Worm (Caenorhabditis elegans) whole organism, young adult: Measurements from ENCODE around the gene unc-103.

ENCODE experiments used
- B0019.2 ChIP-seq: fragments of 200-800 bp; sonication (Bioruptor generic); conservative IDR thresholded peaks from 2 replicates; pipeline ENCODE4 v1.3.6; 2022; ENCODE audit warnings: missing genetic modification reagents, missing genetic modification characterization, missing compliant biosample characterization
- B0261.1 ChIP-seq: sonication (generic microtip); optimal IDR thresholded peaks from 2 replicates; lab custom pipeline; 2016; ENCODE audit warnings: mild to moderate bottlenecking, missing genetic modification characterization, moderate library complexity, missing compliant biosample characterization
- C17E4.6 ChIP-seq: fragments of 200-800 bp; sonication (Bioruptor generic); IDR thresholded peaks from 2 replicates; pipeline ENCODE4 v1.3.6; 2022; ENCODE audit warnings: missing genetic modification reagents, missing genetic modification characterization, missing compliant biosample characterization
- F37B4.10 ChIP-seq: fragments of 200-800 bp; sonication (Bioruptor generic); IDR thresholded peaks from 2 replicates; pipeline ENCODE4 v1.3.6; 2022; ENCODE audit warnings: missing genetic modification characterization, missing compliant biosample characterization
- F52B5.7 ChIP-seq: sonication (generic microtip); optimal IDR thresholded peaks from 2 replicates; lab custom pipeline; 2016; ENCODE audit warnings: mild to moderate bottlenecking, missing genetic modification characterization, missing compliant biosample characterization
- F57C9.4 ChIP-seq: sonication (generic microtip); optimal IDR thresholded peaks from 2 replicates; lab custom pipeline; 2017; ENCODE audit warnings: mild to moderate bottlenecking, missing genetic modification characterization, missing compliant biosample characterization
- T07F8.4 ChIP-seq: sonication (generic microtip); optimal IDR thresholded peaks from 2 replicates; lab custom pipeline; 2016; ENCODE audit warnings: mild to moderate bottlenecking, missing genetic modification characterization, moderate library complexity, missing compliant biosample characterization
- Y53F4B.3 ChIP-seq: fragments of 200-800 bp; sonication (Bioruptor generic); IDR thresholded peaks from 2 replicates; pipeline ENCODE4 v1.3.6; 2022; ENCODE audit warnings: missing genetic modification reagents, missing genetic modification characterization, missing compliant biosample characterization
- Y53G8AR.9 ChIP-seq: fragments of 200-800 bp; sonication (Bioruptor generic); conservative IDR thresholded peaks from 2 replicates; pipeline ENCODE4 v1.3.6; 2022; ENCODE audit warnings: missing genetic modification reagents, missing genetic modification characterization, missing compliant biosample characterization
- Y56A3A.18 ChIP-seq: fragments of 200-800 bp; sonication (Bioruptor generic); IDR thresholded peaks from 2 replicates; pipeline ENCODE4 v1.3.6; 2022; ENCODE audit warnings: missing genetic modification reagents, missing genetic modification characterization, missing compliant biosample characterization
- Y79H2A.3 ChIP-seq: fragments of 200-800 bp; sonication (Bioruptor generic); conservative IDR thresholded peaks from 2 replicates; pipeline ENCODE4 v1.3.6; 2022; ENCODE audit warnings: missing genetic modification reagents, missing genetic modification characterization, missing compliant biosample characterization
- atf-7 ChIP-seq: sonication (generic microtip); optimal IDR thresholded peaks from 2 replicates; lab custom pipeline; 2017; ENCODE audit warnings: mild to moderate bottlenecking, missing genetic modification characterization, missing compliant biosample characterization
- athp-1 ChIP-seq: sonication (generic microtip); optimal IDR thresholded peaks from 2 replicates; lab custom pipeline; 2017; ENCODE audit warnings: mild to moderate bottlenecking, missing genetic modification characterization, missing compliant biosample characterization
- attf-3 ChIP-seq: fragments of 200-800 bp; sonication (Bioruptor generic); conservative IDR thresholded peaks from 2 replicates; pipeline ENCODE4 v1.3.6; 2022; ENCODE audit warnings: missing genetic modification reagents, missing genetic modification characterization, missing compliant biosample characterization
- attf-5 ChIP-seq: fragments of 200-800 bp; sonication (Bioruptor generic); optimal IDR thresholded peaks from 2 replicates; lab custom pipeline; 2018; ENCODE audit warnings: mild to moderate bottlenecking, missing genetic modification characterization, missing compliant biosample characterization
- bed-1 ChIP-seq: fragments of 200-800 bp; sonication (Bioruptor generic); IDR thresholded peaks from 2 replicates; pipeline ENCODE4 v1.3.6; 2022; ENCODE audit warnings: missing genetic modification reagents, missing genetic modification characterization, missing compliant biosample characterization
- bed-2 ChIP-seq: fragments of 200-800 bp; sonication (Bioruptor generic); IDR thresholded peaks from 2 replicates; pipeline ENCODE4 v1.3.6; 2022; ENCODE audit warnings: missing genetic modification reagents, missing genetic modification characterization, missing compliant biosample characterization
- cebp-2 ChIP-seq: fragments of 200-800 bp; sonication (Bioruptor generic); IDR thresholded peaks from 2 replicates; pipeline ENCODE4 v1.3.6; 2022; ENCODE audit warnings: missing genetic modification characterization, missing compliant biosample characterization
- ceh-40 ChIP-seq: fragments of 200-800 bp; sonication (Bioruptor generic); IDR thresholded peaks from 2 replicates; pipeline ENCODE4 v1.3.6; 2022; ENCODE audit warnings: missing genetic modification characterization, missing compliant biosample characterization
- die-1 ChIP-seq: sonication (generic microtip); optimal IDR thresholded peaks from 2 replicates; lab custom pipeline; 2016; ENCODE audit warnings: missing genotype, mild to moderate bottlenecking, missing genetic modification characterization, missing compliant biosample characterization
- dox-1 ChIP-seq: fragments of 200-800 bp; sonication (Bioruptor generic); IDR thresholded peaks from 2 replicates; pipeline ENCODE4 v1.3.6; 2022; ENCODE audit warnings: missing genetic modification reagents, missing genetic modification characterization, missing compliant biosample characterization
- efl-1 ChIP-seq: fragments of 150-350 bp; optimal IDR thresholded peaks from 2 replicates; lab custom pipeline; 2014; ENCODE audit warnings: missing biosample characterization, missing genetic modification reagents, missing genetic modification characterization
- egl-44 ChIP-seq: fragments of 200-800 bp; sonication (Bioruptor generic); IDR thresholded peaks from 2 replicates; pipeline ENCODE4 v1.3.6; 2022; ENCODE audit warnings: missing genetic modification reagents, missing genetic modification characterization, missing compliant biosample characterization
- egrh-3 ChIP-seq: fragments of 200-800 bp; sonication (Bioruptor generic); IDR thresholded peaks from 2 replicates; pipeline ENCODE4 v1.3.6; 2022; ENCODE audit warnings: missing genetic modification reagents, missing genetic modification characterization, missing compliant biosample characterization
- fkh-3 ChIP-seq: sonication (generic microtip); optimal IDR thresholded peaks from 2 replicates; lab custom pipeline; 2016; ENCODE audit warnings: mild to moderate bottlenecking, missing genetic modification characterization, missing compliant biosample characterization
- him-1 ChIP-seq: sonication (generic microtip); optimal IDR thresholded peaks from 2 replicates; lab custom pipeline; 2016; ENCODE audit warnings: missing genotype, missing genetic modification reagents, missing genetic modification characterization, missing compliant biosample characterization
- hmg-1.2 ChIP-seq: fragments of 200-800 bp; sonication (Bioruptor generic); IDR thresholded peaks from 2 replicates; pipeline ENCODE4 v1.3.6; 2022; ENCODE audit warnings: missing genetic modification reagents, missing genetic modification characterization, missing compliant biosample characterization
- hsf-1 ChIP-seq: fragments of 200-800 bp; sonication (Bioruptor generic); IDR thresholded peaks from 2 replicates; pipeline ENCODE4 v1.3.6; 2022; ENCODE audit warnings: missing genetic modification reagents, missing genetic modification characterization, missing compliant biosample characterization
- lag-1 ChIP-seq: fragments of 200-800 bp; sonication (Bioruptor generic); IDR thresholded peaks from 2 replicates; pipeline ENCODE4 v1.3.6; 2022; ENCODE audit warnings: missing genetic modification reagents, missing genetic modification characterization, missing compliant biosample characterization
- lin-26 ChIP-seq: fragments of 200-800 bp; sonication (Bioruptor generic); IDR thresholded peaks from 2 replicates; pipeline ENCODE4 v1.3.6; 2022; ENCODE audit warnings: missing genetic modification reagents, missing genetic modification characterization, missing compliant biosample characterization
- lir-1 ChIP-seq: fragments of 200-800 bp; sonication (Bioruptor generic); conservative IDR thresholded peaks from 2 replicates; pipeline ENCODE4 v1.3.6; 2022; ENCODE audit warnings: missing genetic modification reagents, missing genetic modification characterization, missing compliant biosample characterization
- madf-10 ChIP-seq: sonication (generic microtip); optimal IDR thresholded peaks from 2 replicates; lab custom pipeline; 2016; ENCODE audit warnings: mild to moderate bottlenecking, missing genetic modification characterization, missing compliant biosample characterization
- madf-6 ChIP-seq: fragments of 200-800 bp; sonication (Bioruptor generic); IDR thresholded peaks from 2 replicates; pipeline ENCODE4 v1.3.6; 2022; ENCODE audit warnings: missing genetic modification reagents, missing genetic modification characterization, missing compliant biosample characterization
- nfya-2 ChIP-seq: fragments of 200-800 bp; sonication (Bioruptor generic); IDR thresholded peaks from 2 replicates; pipeline ENCODE4 v1.3.6; 2022; ENCODE audit warnings: missing genetic modification reagents, missing genetic modification characterization, missing compliant biosample characterization
- nhr-27 ChIP-seq: fragments of 200-800 bp; sonication (Bioruptor generic); optimal IDR thresholded peaks from 2 replicates; lab custom pipeline; 2018; ENCODE audit warnings: mild to moderate bottlenecking, missing genetic modification characterization, moderate library complexity, missing compliant biosample characterization
- pha-4 ChIP-seq: fragments of 150-350 bp; sonication (generic microtip); optimal IDR thresholded peaks from 2 replicates; lab custom pipeline; 2014; ENCODE audit warnings: missing biosample characterization, missing genetic modification reagents, missing genetic modification characterization
- rec-8 ChIP-seq, 2 experiments: sonication (generic microtip); optimal IDR thresholded peaks; 2 replicates each; lab custom pipeline; 2016; ENCODE audit warnings: mild to moderate bottlenecking in 2 of 2, missing genetic modification characterization in 2 of 2, missing genetic modification reagents in 2 of 2, missing genotype in 2 of 2, missing biosample characterization in 1 of 2, missing compliant biosample characterization in 1 of 2, moderate library complexity in 1 of 2
- snpc-1.1 ChIP-seq: sonication (generic microtip); optimal IDR thresholded peaks from 2 replicates; lab custom pipeline; 2017; ENCODE audit warnings: missing genetic modification characterization, mild to moderate bottlenecking, missing compliant biosample characterization, antibody characterized with exemption, moderate library complexity, missing genotype, missing genetic modification reagents; ENCODE audit not compliant: insufficient read depth
- snpc-3.4 ChIP-seq: sonication (generic microtip); optimal IDR thresholded peaks from 2 replicates; lab custom pipeline; 2017; ENCODE audit warnings: missing genetic modification characterization, mild to moderate bottlenecking, missing compliant biosample characterization, antibody characterized with exemption, moderate library complexity, missing genotype, missing genetic modification reagents
- somi-1 ChIP-seq: fragments of 200-800 bp; sonication (Bioruptor generic); optimal IDR thresholded peaks from 2 replicates; lab custom pipeline; 2018; ENCODE audit warnings: mild to moderate bottlenecking, missing genetic modification characterization, missing compliant biosample characterization
- tbp1 ChIP-seq: fragments of 200-800 bp; sonication (Bioruptor generic); optimal IDR thresholded peaks from 2 replicates; lab custom pipeline; 2018; ENCODE audit warnings: mild to moderate bottlenecking, missing genetic modification characterization, missing compliant biosample characterization
- tlf-1 ChIP-seq: fragments of 200-800 bp; sonication (Bioruptor generic); optimal IDR thresholded peaks from 2 replicates; lab custom pipeline; 2018; ENCODE audit warnings: mild to moderate bottlenecking, missing genetic modification characterization, missing compliant biosample characterization
- unc-130 ChIP-seq: sonication (generic microtip); optimal IDR thresholded peaks from 2 replicates; lab custom pipeline; 2016; ENCODE audit warnings: missing genetic modification reagents, missing genetic modification characterization, missing compliant biosample characterization
- unc-62 ChIP-seq: fragments of 150-350 bp; optimal IDR thresholded peaks from 2 replicates; lab custom pipeline; 2014; ENCODE audit warnings: missing biosample characterization, missing genetic modification reagents, missing genetic modification characterization
- zfh-2 ChIP-seq: fragments of 200-800 bp; sonication (Bioruptor generic); conservative IDR thresholded peaks from 2 replicates; pipeline ENCODE4 v1.3.6; 2022; ENCODE audit warnings: missing genetic modification reagents, missing genetic modification characterization, missing compliant biosample characterization
- ztf-18 ChIP-seq: sonication (generic microtip); optimal IDR thresholded peaks from 2 replicates; lab custom pipeline; 2016; ENCODE audit warnings: missing genotype, mild to moderate bottlenecking, missing genetic modification characterization, missing compliant biosample characterization
- ztf-22 ChIP-seq: fragments of 200-800 bp; sonication (Bioruptor generic); optimal IDR thresholded peaks from 2 replicates; lab custom pipeline; 2018; ENCODE audit warnings: mild to moderate bottlenecking, missing genetic modification characterization, moderate library complexity, missing compliant biosample characterization
- ztf-6 ChIP-seq: fragments of 200-800 bp; sonication (Bioruptor generic); IDR thresholded peaks from 2 replicates; pipeline ENCODE4 v1.3.6; 2022; ENCODE audit warnings: missing genetic modification reagents, missing genetic modification characterization, missing compliant biosample characterization

The unc-103 gene

DNA sequence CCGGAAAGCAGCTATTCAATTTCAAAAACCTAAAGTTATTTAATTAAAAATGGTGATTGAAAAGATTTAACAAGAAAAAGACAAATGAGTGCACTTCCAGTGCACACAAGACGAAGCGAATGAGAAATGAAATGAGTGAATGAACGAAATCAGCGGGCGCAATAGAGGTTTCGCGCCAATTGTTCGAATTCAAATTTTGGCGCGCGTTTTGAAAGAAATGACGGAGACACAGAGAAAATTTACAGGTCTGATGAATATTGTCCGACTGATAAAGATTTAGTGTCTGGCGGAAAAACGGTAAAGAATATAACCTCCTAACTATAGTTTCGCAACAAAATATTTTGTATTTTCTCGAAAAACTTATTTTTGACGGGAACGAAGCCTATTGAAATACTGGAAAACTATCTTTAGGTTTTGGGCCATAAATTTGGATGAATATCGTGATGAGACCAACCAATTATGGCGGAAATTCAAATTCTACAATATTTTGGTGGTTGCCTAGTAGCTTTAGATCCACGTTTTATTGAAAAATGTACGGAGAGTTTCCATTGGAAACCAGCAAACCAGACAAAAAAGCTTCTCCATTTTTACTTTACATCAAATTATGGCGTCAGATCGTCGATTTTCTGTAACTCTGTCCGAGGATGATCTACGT, 19.6 kb upstream of the unc-103 start, which contains the start of gene C03C10.7:
Gene C03C10.7, plus strand, starts transcription at position 605 of the 655 bp plus-strand sequence.
- no peak for TF ChIP-seq B0019.2 (GFP tag; lab: Robert Waterston, UW)
- TF ChIP-seq unc-62 = no peak
- TF ChIP-seq attf-5 = no peak
- TF ChIP-seq hmg-1.2 (GFP tag; lab: Robert Waterston, UW) = 0 out of 2 replicates have a peak, but pooled peaks have one; percentile 18
- no peak for TF ChIP-seq C17E4.6 (GFP tag; lab: Robert Waterston, UW)
- no peak for TF ChIP-seq Y79H2A.3 (GFP tag; lab: Robert Waterston, UW)
- TF ChIP-seq B0261.1 (tag; lab: Kevin White, UChicago) = no peak
- TF ChIP-seq hsf-1 (GFP tag; lab: Robert Waterston, UW) = peak; percentile 80
- TF ChIP-seq F52B5.7 (tag; lab: Kevin White, UChicago) = no peak
- TF ChIP-seq F37B4.10 (GFP tag; lab: Robert Waterston, UW) = no peak
- no peak for TF ChIP-seq attf-3 (GFP tag; lab: Robert Waterston, UW)
- TF ChIP-seq athp-1 (tag; lab: Kevin White, UChicago) = no peak
- TF ChIP-seq lag-1 (GFP tag; lab: Robert Waterston, UW) = no peak
- no peak for TF ChIP-seq pha-4
- no peak for TF ChIP-seq F57C9.4 (tag; lab: Kevin White, UChicago)
- no peak for TF ChIP-seq madf-10 (tag; lab: Kevin White, UChicago)
- no peak for TF ChIP-seq lir-1 (GFP tag; lab: Robert Waterston, UW)
- TF ChIP-seq madf-6 (GFP tag; lab: Robert Waterston, UW) = peak; percentile 98
- TF ChIP-seq atf-7 = no peak
- peak; percentile 91 for TF ChIP-seq efl-1 (GFP tag; lab: Kevin White, UChicago)
- TF ChIP-seq Y53F4B.3 = no peak
- TF ChIP-seq rec-8 (tag; optimal IDR thresholded peaks at IDR 0.05; lab: Kevin White, UChicago) = no peak
- no peak for TF ChIP-seq die-1 (tag; lab: Kevin White, UChicago)
- TF ChIP-seq dox-1 = no peak; the same call in 1 of the 2 replicates
- TF ChIP-seq snpc-1.1 (tag; lab: Kevin White, UChicago) = no peak
- TF ChIP-seq T07F8.4 = no peak
- peak; percentile 79 for TF ChIP-seq snpc-3.4
- no peak for TF ChIP-seq cebp-2 (GFP tag; lab: Robert Waterston, UW)
- TF ChIP-seq egrh-3 (GFP tag; lab: Robert Waterston, UW) = no peak
- TF ChIP-seq bed-2 (GFP tag; lab: Robert Waterston, UW) = no peak
- TF ChIP-seq him-1 (tag; lab: Kevin White, UChicago) = no peak
- no peak for TF ChIP-seq zfh-2 (GFP tag; lab: Robert Waterston, UW)
- peak; percentile 3 for TF ChIP-seq tlf-1
- no peak for TF ChIP-seq ztf-22 (GFP tag; lab: Kevin White, UChicago)
- TF ChIP-seq ztf-18 (tag; lab: Kevin White, UChicago) = no peak
- TF ChIP-seq egl-44 (GFP tag; lab: Robert Waterston, UW) = no peak
- TF ChIP-seq ceh-40 (GFP tag; lab: Robert Waterston, UW) = no peak
- TF ChIP-seq Y56A3A.18 = no peak
- no peak for TF ChIP-seq somi-1 (GFP tag; lab: Kevin White, UChicago)
- TF ChIP-seq unc-130 (GFP tag; lab: Kevin White, UChicago) = peak; percentile 17
- TF ChIP-seq nhr-27 = no peak
- no peak for TF ChIP-seq bed-1
- TF ChIP-seq tbp1 (GFP tag; lab: Kevin White, UChicago) = no peak
- peak; percentile 58; the same call in 1 of the 2 replicates for TF ChIP-seq Y53G8AR.9 (GFP tag; lab: Robert Waterston, UW)
- no peak for TF ChIP-seq nfya-2 (GFP tag; lab: Robert Waterston, UW)
- TF ChIP-seq lin-26 (GFP tag; lab: Robert Waterston, UW) = 0 out of 2 replicates have a peak, but pooled peaks have one; percentile 10
- no peak for TF ChIP-seq fkh-3 (tag; lab: Kevin White, UChicago)
- TF ChIP-seq ztf-6 (GFP tag; lab: Robert Waterston, UW) = no peak
